Fruit fly (Drosophila melanogaster) whole organism, embryonic: Measurements from ENCODE around the gene CG46308.

ENCODE experiments used
- ATbp ChIP-seq: fragments of 200-800 bp; sonication (Bioruptor generic); optimal IDR thresholded peaks from 2 replicates; lab custom pipeline; 2017; ENCODE audit warnings: missing biosample characterization, mild to moderate bottlenecking, missing genetic modification characterization, missing genetic modification reagents
- B-H1 ChIP-seq: fragments of 200-800 bp; sonication (Bioruptor generic); IDR thresholded peaks from 3 replicates; pipeline ENCODE4 v1.3.6; 2022; ENCODE audit warnings: missing biosample characterization, missing genetic modification characterization
- C15 ChIP-seq: fragments of 200-800 bp; sonication (Bioruptor generic); IDR thresholded peaks from 3 replicates; pipeline ENCODE4 v1.3.6; 2022; ENCODE audit warnings: missing biosample characterization, missing genetic modification characterization
- CG10274 ChIP-seq: fragments of 200-800 bp; sonication (Bioruptor generic); optimal IDR thresholded peaks from 3 replicates; lab custom pipeline; 2017; ENCODE audit warnings: missing biosample characterization, mild to moderate bottlenecking, missing genetic modification characterization
- CG10366 ChIP-seq: fragments of 200-800 bp; sonication (Bioruptor generic); IDR thresholded peaks from 2 replicates; pipeline ENCODE4 v1.3.6; 2022; ENCODE audit warnings: missing biosample characterization, missing genetic modification characterization
- CG11398 ChIP-seq: fragments of 200-800 bp; sonication (Bioruptor generic); optimal IDR thresholded peaks from 2 replicates; lab custom pipeline; 2016; ENCODE audit warnings: missing biosample characterization, missing genetic modification characterization
- CG12744 ChIP-seq: fragments of 200-800 bp; sonication (Bioruptor generic); optimal IDR thresholded peaks from 2 replicates; lab custom pipeline; 2016; ENCODE audit warnings: missing biosample characterization, missing genetic modification characterization
- CG12942 ChIP-seq: fragments of 200-800 bp; sonication (Bioruptor generic); optimal IDR thresholded peaks from 3 replicates; lab custom pipeline; 2016; ENCODE audit warnings: missing biosample characterization, missing genetic modification characterization
- CG13123 ChIP-seq: fragments of 200-800 bp; sonication (Bioruptor generic); optimal IDR thresholded peaks from 2 replicates; lab custom pipeline; 2016; ENCODE audit warnings: missing biosample characterization, missing genetic modification characterization
- CG13296 ChIP-seq: fragments of 200-800 bp; sonication (Bioruptor generic); optimal IDR thresholded peaks from 3 replicates; lab custom pipeline; 2018; ENCODE audit warnings: missing biosample characterization, mild to moderate bottlenecking, missing genetic modification characterization
- CG14441 ChIP-seq: fragments of 200-800 bp; sonication (Bioruptor generic); IDR thresholded peaks from 2 replicates; pipeline ENCODE4 v1.3.6; 2022; ENCODE audit warnings: missing biosample characterization, missing genetic modification characterization
- CG14860 ChIP-seq: fragments of 200-800 bp; sonication (Bioruptor generic); IDR thresholded peaks from 3 replicates; pipeline ENCODE4 v1.3.6; 2022; ENCODE audit warnings: missing biosample characterization, missing genetic modification characterization; ENCODE audit not compliant: partially characterized antibody
- CG15269 ChIP-seq: fragments of 200-800 bp; sonication (Bioruptor generic); optimal IDR thresholded peaks from 2 replicates; lab custom pipeline; 2018; ENCODE audit warnings: missing biosample characterization, mild to moderate bottlenecking, missing genetic modification characterization, moderate library complexity
- CG15696 ChIP-seq: fragments of 200-800 bp; sonication (Bioruptor generic); optimal IDR thresholded peaks from 2 replicates; lab custom pipeline; 2019; ENCODE audit warnings: missing biosample characterization, mild to moderate bottlenecking, missing genetic modification characterization, moderate library complexity
- CG1647 ChIP-seq: fragments of 200-800 bp; sonication (Bioruptor generic); optimal IDR thresholded peaks from 3 replicates; lab custom pipeline; 2016; ENCODE audit warnings: missing biosample characterization, missing genetic modification characterization
- CG16863 ChIP-seq: fragments of 200-800 bp; sonication (Bioruptor generic); optimal IDR thresholded peaks from 3 replicates; lab custom pipeline; 2016; ENCODE audit warnings: missing biosample characterization, missing genetic modification characterization
- CG18764 ChIP-seq: fragments of 200-800 bp; sonication (Bioruptor generic); optimal IDR thresholded peaks from 3 replicates; lab custom pipeline; 2016; ENCODE audit warnings: missing biosample characterization, missing genetic modification characterization
- CG2678 ChIP-seq: fragments of 200-800 bp; sonication (Bioruptor generic); optimal IDR thresholded peaks from 3 replicates; lab custom pipeline; 2019; ENCODE audit warnings: missing biosample characterization, mild to moderate bottlenecking, missing genetic modification characterization, moderate library complexity
- CG30020 ChIP-seq: fragments of 200-800 bp; optimal IDR thresholded peaks from 2 replicates; lab custom pipeline; 2019; ENCODE audit warnings: missing biosample characterization, mild to moderate bottlenecking, missing genetic modification characterization, moderate library complexity
- CG31388 ChIP-seq: fragments of 200-800 bp; sonication (Bioruptor generic); optimal IDR thresholded peaks from 2 replicates; lab custom pipeline; 2016; ENCODE audit warnings: missing biosample characterization, missing genetic modification characterization
- CG3847 ChIP-seq: fragments of 200-800 bp; sonication (Bioruptor generic); IDR thresholded peaks from 2 replicates; pipeline ENCODE4 v1.3.6; 2022; ENCODE audit warnings: missing biosample characterization, missing genetic modification characterization
- CG5245 ChIP-seq: fragments of 200-800 bp; sonication (Bioruptor generic); optimal IDR thresholded peaks from 3 replicates; lab custom pipeline; 2016; ENCODE audit warnings: missing biosample characterization, missing genetic modification characterization
- CG5953 ChIP-seq: fragments of 200-800 bp; sonication (Bioruptor generic); IDR thresholded peaks from 2 replicates; pipeline ENCODE4 v1.3.6; 2022; ENCODE audit warnings: missing biosample characterization, missing genetic modification characterization
- CG7786 ChIP-seq: fragments of 200-800 bp; sonication (Bioruptor generic); optimal IDR thresholded peaks from 2 replicates; lab custom pipeline; 2016; ENCODE audit warnings: missing biosample characterization, missing genetic modification characterization
- CG9609 ChIP-seq: fragments of 200-800 bp; sonication (Bioruptor generic); optimal IDR thresholded peaks from 3 replicates; lab custom pipeline; 2016; ENCODE audit warnings: missing biosample characterization, missing genetic modification characterization
- CG9876 ChIP-seq: fragments of 200-800 bp; sonication (Bioruptor generic); optimal IDR thresholded peaks from 2 replicates; lab custom pipeline; 2016; ENCODE audit warnings: missing biosample characterization, missing genetic modification characterization
- CG9932 ChIP-seq: fragments of 200-800 bp; sonication (Bioruptor generic); IDR thresholded peaks from 2 replicates; pipeline ENCODE4 v1.3.6; 2022; ENCODE audit warnings: missing biosample characterization, missing genetic modification characterization
- Dip2 ChIP-seq: fragments of 200-800 bp; sonication (Bioruptor generic); IDR thresholded peaks from 2 replicates; pipeline ENCODE4 v1.3.6; 2022; ENCODE audit warnings: missing biosample characterization, missing genetic modification characterization
- E2f2 ChIP-seq: fragments of 200-800 bp; sonication (Bioruptor generic); IDR thresholded peaks from 2 replicates; pipeline ENCODE4 v1.3.6; 2022; ENCODE audit warnings: missing biosample characterization, missing genetic modification characterization
- Ets65A ChIP-seq: fragments of 200-800 bp; sonication (Bioruptor generic); peaks from one replicate; lab custom pipeline; 2016; ENCODE audit warnings: missing biosample characterization, missing genetic modification characterization
- Fer1 ChIP-seq: fragments of 200-800 bp; sonication (Bioruptor generic); optimal IDR thresholded peaks from 2 replicates; lab custom pipeline; 2017; ENCODE audit warnings: missing biosample characterization, mild to moderate bottlenecking, missing genetic modification characterization
- HmgZ ChIP-seq: fragments of 200-800 bp; sonication (Bioruptor generic); optimal IDR thresholded peaks from 2 replicates; lab custom pipeline; 2018; ENCODE audit warnings: missing biosample characterization, mild to moderate bottlenecking, missing genetic modification characterization
- Hr3 ChIP-seq: fragments of 200-800 bp; sonication (Bioruptor generic); optimal IDR thresholded peaks from 3 replicates; lab custom pipeline; 2016; ENCODE audit warnings: missing biosample characterization, missing genetic modification characterization
- Myb ChIP-seq: fragments of 200-800 bp; sonication (Bioruptor generic); optimal IDR thresholded peaks from 2 replicates; lab custom pipeline; 2016; ENCODE audit warnings: missing biosample characterization, missing genetic modification characterization
- NfI ChIP-seq: fragments of 200-800 bp; sonication (Bioruptor generic); optimal IDR thresholded peaks from 3 replicates; lab custom pipeline; 2018; ENCODE audit warnings: missing biosample characterization, mild to moderate bottlenecking, missing genetic modification characterization, moderate library complexity
- Six4 ChIP-seq: fragments of 200-800 bp; sonication (Bioruptor generic); optimal IDR thresholded peaks from 2 replicates; lab custom pipeline; 2016; ENCODE audit warnings: missing biosample characterization, missing genetic modification characterization
- btn ChIP-seq: fragments of 200-800 bp; sonication (Bioruptor generic); optimal IDR thresholded peaks from 2 replicates; lab custom pipeline; 2016; ENCODE audit warnings: missing biosample characterization, missing genetic modification characterization
- croc ChIP-seq: fragments of 200-800 bp; sonication (Bioruptor generic); conservative IDR thresholded peaks from 3 replicates; pipeline ENCODE4 v1.3.6; 2022; ENCODE audit warnings: missing biosample characterization, missing genetic modification characterization
- crol ChIP-seq: fragments of 200-800 bp; sonication (Bioruptor generic); IDR thresholded peaks from 2 replicates; pipeline ENCODE4 v1.3.6; 2022; ENCODE audit warnings: missing biosample characterization, missing genetic modification characterization
- ems ChIP-seq: fragments of 200-800 bp; sonication (Bioruptor generic); optimal IDR thresholded peaks from 3 replicates; lab custom pipeline; 2016; ENCODE audit warnings: missing biosample characterization, missing genetic modification characterization
- fd102C ChIP-seq: fragments of 200-800 bp; sonication (Bioruptor generic); optimal IDR thresholded peaks from 2 replicates; lab custom pipeline; 2018; ENCODE audit warnings: missing biosample characterization, mild to moderate bottlenecking, missing genetic modification characterization, moderate library complexity
- grau ChIP-seq: fragments of 200-800 bp; optimal IDR thresholded peaks from 3 replicates; lab custom pipeline; 2019; ENCODE audit warnings: missing biosample characterization, mild to moderate bottlenecking, missing genetic modification characterization, moderate library complexity
- jigr1 ChIP-seq: fragments of 200-800 bp; sonication (Bioruptor generic); IDR thresholded peaks from 3 replicates; pipeline ENCODE4 v1.3.6; 2022; ENCODE audit warnings: missing biosample characterization, missing genetic modification characterization
- klu ChIP-seq: fragments of 200-800 bp; sonication (Bioruptor generic); IDR thresholded peaks from 2 replicates; pipeline ENCODE4 v1.3.6; 2022; ENCODE audit warnings: missing biosample characterization, missing genetic modification characterization
- lola ChIP-seq, 3 experiments: fragments of >200 bp in 2 of 3; fragments of 200-800 bp in 1 of 3; sonication (Bioruptor generic) in 1 of 3; optimal IDR thresholded peaks; 2 replicates each; lab custom pipeline; 2017 to 2019; ENCODE audit warnings: missing biosample characterization in 3 of 3, missing genetic modification characterization in 3 of 3, mild to moderate bottlenecking in 1 of 3, moderate library complexity in 1 of 3
- pros ChIP-seq: fragments of 200-800 bp; sonication (Bioruptor generic); optimal IDR thresholded peaks from 3 replicates; lab custom pipeline; 2019; ENCODE audit warnings: missing biosample characterization, mild to moderate bottlenecking, missing genetic modification characterization, moderate library complexity
- slou ChIP-seq: fragments of 200-800 bp; sonication (Bioruptor generic); optimal IDR thresholded peaks from 3 replicates; lab custom pipeline; 2016; ENCODE audit warnings: missing biosample characterization, missing genetic modification characterization
- stwl ChIP-seq: fragments of 200-800 bp; sonication (Bioruptor generic); optimal IDR thresholded peaks from 3 replicates; lab custom pipeline; 2018; ENCODE audit warnings: missing biosample characterization, mild to moderate bottlenecking, missing genetic modification characterization, moderate library complexity
- ttk ChIP-seq: fragments of 200-800 bp; sonication (Bioruptor generic); IDR thresholded peaks from 2 replicates; pipeline ENCODE4 v2.1.2; 2022; ENCODE audit warnings: missing biosample characterization, missing genetic modification characterization
- tup ChIP-seq: fragments of 200-800 bp; sonication (Bioruptor generic); optimal IDR thresholded peaks from 2 replicates; lab custom pipeline; 2016; ENCODE audit warnings: missing biosample characterization, mild to moderate bottlenecking, missing genetic modification characterization, moderate library complexity
- twi ChIP-seq: fragments of 200-800 bp; optimal IDR thresholded peaks from 2 replicates; lab custom pipeline; 2019; ENCODE audit warnings: missing biosample characterization, mild to moderate bottlenecking, missing genetic modification characterization, moderate library complexity
- zen ChIP-seq: fragments of 200-800 bp; sonication (Bioruptor generic); optimal IDR thresholded peaks from 3 replicates; lab custom pipeline; 2018; ENCODE audit warnings: missing biosample characterization, mild to moderate bottlenecking, missing genetic modification characterization, moderate library complexity

The CG46308 gene

dm6 chr2L:13445249-13445846 lies 16.2 kb upstream of the CG46308 start, which contains the start of gene Hacd2 (continued):
- TF ChIP-seq Hr3 (GFP tag; lab: Kevin White, UChicago) (no peak), C15 (no peak), CG12744 (GFP tag; lab: Kevin White, UChicago) (peak; percentile 26), zen (tag; lab: Kevin White, UChicago) (no peak), CG5245 (GFP tag; lab: Kevin White, UChicago) (no peak), CG11398 (GFP tag; lab: Kevin White, UChicago) (no peak), CG15696 (tag; lab: Kevin White, UChicago) (no peak), lola (GFP tag; optimal IDR thresholded peaks at IDR 0.05; lab: Kevin White, UChicago) (no peak), CG14860 (GFP tag; lab: Robert Waterston, UW) (0 out of 3 replicates have a peak, but pooled peaks have one; percentile 11), ATbp (GFP tag; lab: Kevin White, UChicago) (no peak), CG31388 (GFP tag; lab: Kevin White, UChicago) (no peak), NfI (GFP tag; lab: Kevin White, UChicago) (peak; percentile 19), CG1647 (peak; percentile 45), Ets65A (peak; percentile 76), CG16863 (GFP tag; lab: Kevin White, UChicago) (no peak), croc (GFP tag; lab: Robert Waterston, UW) (no peak), grau (no peak), CG9609 (GFP tag; lab: Kevin White, UChicago) (peak; percentile 11), jigr1 (no peak), btn (no peak), CG13123 (GFP tag; lab: Kevin White, UChicago) (peak; percentile 29), Dip2 (no peak), CG10274 (no peak), CG12942 (GFP tag; lab: Kevin White, UChicago) (peak; percentile 17), CG3847 (GFP tag; lab: Robert Waterston, UW) (peak; percentile 71), pros (GFP tag; lab: Kevin White, UChicago) (no peak), Fer1 (GFP tag; lab: Kevin White, UChicago) (peak; percentile 27), ttk (no peak), CG18764 (peak; percentile 10), CG9932 (peak; percentile 43; the same call in 1 of the 2 replicates), fd102C (GFP tag; lab: Kevin White, UChicago) (no peak), CG5953 (no peak), twi (tag; lab: Kevin White, UChicago) (no peak), CG30020 (tag; lab: Kevin White, UChicago) (no peak), slou (no peak), CG9876 (GFP tag; lab: Kevin White, UChicago) (peak; percentile 39), Six4 (GFP tag; lab: Kevin White, UChicago) (no peak), CG14441 (GFP tag; lab: Robert Waterston, UW) (no peak), ems (GFP tag; lab: Kevin White, UChicago) (no peak), CG13296 (GFP tag; lab: Kevin White, UChicago) (no peak), Myb (peak; percentile 100), stwl (tag; lab: Kevin White, UChicago) (peak; percentile 99), crol (GFP tag; lab: Robert Waterston, UW) (no peak), klu (GFP tag; lab: Robert Waterston, UW) (no peak), HmgZ (peak; percentile 79), CG10366 (GFP tag; lab: Robert Waterston, UW) (no peak), CG2678 (tag; lab: Kevin White, UChicago) (no peak), E2f2 (GFP tag; lab: Robert Waterston, UW) (peak; percentile 66), B-H1 (no peak), tup (GFP tag; lab: Kevin White, UChicago) (no peak), CG7786 (GFP tag; lab: Kevin White, UChicago) (peak; percentile 23), CG15269 (tag; lab: Kevin White, UChicago) (no peak)
